Fruit fly (Drosophila melanogaster): ENCODE data around the gene CG17224.

DNA sequence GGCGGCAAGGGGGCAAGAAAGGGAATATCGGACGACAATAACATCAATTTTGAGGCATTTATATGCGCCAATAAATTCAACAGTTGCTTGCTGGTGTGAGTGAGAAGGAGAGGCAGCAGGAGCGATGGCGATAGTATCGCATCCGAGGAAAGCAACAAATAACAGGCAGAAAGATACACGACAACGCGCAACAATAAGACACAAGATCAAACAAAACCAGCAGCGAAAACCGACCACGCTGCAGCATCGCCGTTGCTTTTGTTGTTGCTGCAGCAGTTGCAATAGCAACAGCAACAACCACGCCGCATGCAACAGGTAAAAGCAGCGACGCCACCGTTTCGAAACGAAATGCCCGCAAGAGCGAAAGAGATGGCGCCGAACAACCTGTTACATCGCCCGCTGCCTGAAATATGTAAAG, 17.6 kb downstream of the CG17224 start:
- TF ChIP-seq brk (GFP tag; optimal IDR thresholded peaks at IDR 0.05), result no peak
- TF ChIP-seq Vsx2 (GFP tag; optimal IDR thresholded peaks at IDR 0.05; ENCODE audit: partially characterized antibody), result no peak
- no peak for TF ChIP-seq Hr78 (GFP tag; optimal IDR thresholded peaks at IDR 0.05)
- no peak for TF ChIP-seq CrebA (GFP tag; optimal IDR thresholded peaks at IDR 0.05; ENCODE audit: borderline replicate concordance)
- no peak for TF ChIP-seq sv (GFP tag; optimal IDR thresholded peaks at IDR 0.05)
- no peak for TF ChIP-seq psq (GFP tag; optimal IDR thresholded peaks at IDR 0.05)
- no peak for TF ChIP-seq CG9705 (GFP tag; optimal IDR thresholded peaks at IDR 0.05)

All from whole organism, wandering third instar larva.